Fruit fly (Drosophila melanogaster) whole organism, embryonic: ENCODE data around the gene ac.
A peak's percentile ranks its signal among the peaks of the same experiment; 100 is the strongest.

ENCODE experiments used
- Awh ChIP-seq: fragments of 200-800 bp; sonication (Bioruptor generic); IDR thresholded peaks from 2 replicates; pipeline ENCODE4, ENCODE4 v1.3.6; 2022; ENCODE audit warnings: missing biosample characterization, missing genetic modification characterization
- B-H2 ChIP-seq: fragments of 200-800 bp; sonication (Bioruptor generic); optimal IDR thresholded peaks from 2 replicates; lab custom pipeline; 2018; ENCODE audit warnings: missing biosample characterization, mild to moderate bottlenecking, missing genetic modification characterization
- CG11398 ChIP-seq: fragments of 200-800 bp; sonication (Bioruptor generic); optimal IDR thresholded peaks from 2 replicates; lab custom pipeline; 2016; ENCODE audit warnings: missing biosample characterization, missing genetic modification characterization
- CG11504 ChIP-seq: fragments of 200-800 bp; sonication (Bioruptor generic); optimal IDR thresholded peaks from 3 replicates; lab custom pipeline; 2019; ENCODE audit warnings: missing biosample characterization, mild to moderate bottlenecking, missing genetic modification characterization, moderate library complexity
- CG12219 ChIP-seq: fragments of 200-800 bp; sonication (Bioruptor generic); optimal IDR thresholded peaks from 3 replicates; lab custom pipeline; 2018; ENCODE audit warnings: missing biosample characterization, mild to moderate bottlenecking, missing genetic modification characterization
- CG12391 ChIP-seq: fragments of 200-800 bp; sonication (Bioruptor generic); optimal IDR thresholded peaks from 3 replicates; lab custom pipeline; 2018; ENCODE audit warnings: missing biosample characterization, mild to moderate bottlenecking, missing genetic modification characterization, moderate library complexity
- CG13424 ChIP-seq: fragments of 200-800 bp; sonication (Bioruptor generic); optimal IDR thresholded peaks from 2 replicates; lab custom pipeline; 2019; ENCODE audit warnings: missing biosample characterization, mild to moderate bottlenecking, missing genetic modification characterization, moderate library complexity
- CG13894 ChIP-seq: fragments of 200-800 bp; sonication (Bioruptor generic); optimal IDR thresholded peaks from 3 replicates; lab custom pipeline; 2018; ENCODE audit warnings: missing biosample characterization, mild to moderate bottlenecking, missing genetic modification characterization, moderate library complexity
- CG15514 ChIP-seq: fragments of 200-800 bp; sonication (Bioruptor generic); optimal IDR thresholded peaks from 3 replicates; lab custom pipeline; 2017; ENCODE audit warnings: missing biosample characterization, missing genetic modification characterization, mild to moderate bottlenecking, moderate library complexity, missing genetic modification reagents
- CG15601 ChIP-seq: fragments of 200-800 bp; sonication (Bioruptor generic); optimal IDR thresholded peaks from 3 replicates; lab custom pipeline; 2019; ENCODE audit warnings: missing biosample characterization, mild to moderate bottlenecking, missing genetic modification characterization, moderate library complexity
- CG17359 ChIP-seq: fragments of 200-800 bp; sonication (Bioruptor generic); optimal IDR thresholded peaks from 3 replicates; lab custom pipeline; 2018; ENCODE audit warnings: missing biosample characterization, mild to moderate bottlenecking, missing genetic modification characterization, moderate library complexity
- CG17612 ChIP-seq: fragments of 200-800 bp; sonication (Bioruptor generic); IDR thresholded peaks from 2 replicates; pipeline ENCODE4 v1.3.6; 2022; ENCODE audit warnings: missing biosample characterization, missing genetic modification characterization
- CG17802 ChIP-seq: fragments of 200-800 bp; sonication (Bioruptor generic); optimal IDR thresholded peaks from 2 replicates; lab custom pipeline; 2018; ENCODE audit warnings: missing biosample characterization, mild to moderate bottlenecking, missing genetic modification characterization, moderate library complexity
- CG2199 ChIP-seq: fragments of 200-800 bp; sonication (Bioruptor generic); IDR thresholded peaks from 3 replicates; pipeline ENCODE4 v1.3.6; 2022; ENCODE audit warnings: missing biosample characterization, missing genetic modification characterization
- CG2678 ChIP-seq: fragments of 200-800 bp; sonication (Bioruptor generic); optimal IDR thresholded peaks from 3 replicates; lab custom pipeline; 2019; ENCODE audit warnings: missing biosample characterization, mild to moderate bottlenecking, missing genetic modification characterization, moderate library complexity
- CG3065 ChIP-seq: fragments of 200-800 bp; sonication (Bioruptor generic); optimal IDR thresholded peaks from 2 replicates; lab custom pipeline; 2016; ENCODE audit warnings: missing biosample characterization, missing genetic modification characterization
- CG33557 ChIP-seq: fragments of 200-800 bp; sonication (Bioruptor generic); optimal IDR thresholded peaks from 2 replicates; lab custom pipeline; 2019; ENCODE audit warnings: missing biosample characterization, mild to moderate bottlenecking, missing genetic modification characterization, moderate library complexity
- CG3407 ChIP-seq: fragments of 200-800 bp; sonication (Bioruptor generic); optimal IDR thresholded peaks from 2 replicates; lab custom pipeline; 2018; ENCODE audit warnings: missing biosample characterization, mild to moderate bottlenecking, missing genetic modification characterization
- CG4730 ChIP-seq: fragments of 200-800 bp; sonication (Bioruptor generic); IDR thresholded peaks from 2 replicates; pipeline ENCODE4 v1.3.6; 2022; ENCODE audit warnings: missing biosample characterization, missing genetic modification characterization
- CG4854 ChIP-seq: fragments of 200-800 bp; sonication (Bioruptor generic); optimal IDR thresholded peaks from 2 replicates; lab custom pipeline; 2016; ENCODE audit warnings: missing biosample characterization, missing genetic modification characterization, inconsistent platforms
- CG7556 ChIP-seq: fragments of 200-800 bp; sonication (Bioruptor generic); optimal IDR thresholded peaks from 2 replicates; lab custom pipeline; 2017; ENCODE audit warnings: missing biosample characterization, mild to moderate bottlenecking, missing genetic modification characterization
- CG8290 ChIP-seq, 3 experiments: fragments of 200-800 bp; sonication (Bioruptor generic); optimal IDR thresholded peaks; 2 replicates each; lab custom pipeline; 2016 to 2019; ENCODE audit warnings: missing biosample characterization in 3 of 3, missing genetic modification characterization in 3 of 3, mild to moderate bottlenecking in 2 of 3, moderate library complexity in 1 of 3
- CG8359 ChIP-seq: fragments of 200-800 bp; sonication (Bioruptor generic); optimal IDR thresholded peaks from 2 replicates; lab custom pipeline; 2017; ENCODE audit warnings: missing biosample characterization, mild to moderate bottlenecking, missing genetic modification characterization, borderline replicate concordance
- CHES-1-like ChIP-seq: fragments of 200-800 bp; sonication (Bioruptor generic); optimal IDR thresholded peaks from 2 replicates; lab custom pipeline; 2016; ENCODE audit warnings: missing biosample characterization, missing genetic modification characterization
- Dp ChIP-seq: fragments of 200-800 bp; sonication (Bioruptor generic); optimal IDR thresholded peaks from 2 replicates; lab custom pipeline; 2018; ENCODE audit warnings: missing biosample characterization, mild to moderate bottlenecking, missing genetic modification characterization, moderate library complexity
- Dref ChIP-seq: fragments of 200-800 bp; sonication (Bioruptor generic); IDR thresholded peaks from 2 replicates; pipeline ENCODE4 v1.3.6; 2022; ENCODE audit warnings: missing biosample characterization, missing genetic modification characterization
- E2f1 ChIP-seq: fragments of 200-800 bp; sonication (Bioruptor generic); IDR thresholded peaks from 2 replicates; pipeline ENCODE4 v1.3.6; 2022; ENCODE audit warnings: missing biosample characterization, missing genetic modification characterization
- H2.0 ChIP-seq: fragments of 200-800 bp; sonication (Bioruptor generic); IDR thresholded peaks from 2 replicates; pipeline ENCODE4 v1.3.6; 2022; ENCODE audit warnings: missing biosample characterization, missing genetic modification characterization
- Hmr ChIP-seq: fragments of 200-800 bp; sonication (Bioruptor generic); optimal IDR thresholded peaks from 3 replicates; lab custom pipeline; 2017; ENCODE audit warnings: mild to moderate bottlenecking, missing biosample characterization, missing genetic modification reagents, missing genetic modification characterization
- Hr51 ChIP-seq, 2 experiments: fragments of 200-800 bp; sonication (Bioruptor generic); optimal IDR thresholded peaks; 2 replicates in 1 of 2; 3 replicates in 1 of 2; lab custom pipeline; 2016 to 2018; ENCODE audit warnings: missing biosample characterization in 2 of 2, missing genetic modification characterization in 2 of 2, mild to moderate bottlenecking in 1 of 2, moderate library complexity in 1 of 2
- Med ChIP-seq: fragments of 200-800 bp; sonication (Bioruptor generic); peaks from one replicate; lab custom pipeline; 2016; ENCODE audit warnings: missing biosample characterization, missing genetic modification characterization, mild to moderate bottlenecking, inconsistent platforms, moderate library complexity
- Meics ChIP-seq: fragments of 200-800 bp; sonication (Bioruptor generic); optimal IDR thresholded peaks from 2 replicates; lab custom pipeline; 2017; ENCODE audit warnings: missing biosample characterization, mild to moderate bottlenecking, missing genetic modification characterization
- Nf-YA ChIP-seq: fragments of 200-800 bp; sonication (Bioruptor generic); IDR thresholded peaks from 2 replicates; pipeline ENCODE4 v1.3.6; 2022; ENCODE audit warnings: missing biosample characterization, missing genetic modification characterization
- Nf-YB ChIP-seq: fragments of 200-800 bp; sonication (Bioruptor generic); optimal IDR thresholded peaks from 3 replicates; lab custom pipeline; 2019; ENCODE audit warnings: missing biosample characterization, mild to moderate bottlenecking, missing genetic modification characterization, moderate library complexity
- Rfx ChIP-seq: fragments of 200-800 bp; sonication (Bioruptor generic); IDR thresholded peaks from 2 replicates; pipeline ENCODE4 v1.3.6; 2022; ENCODE audit warnings: missing biosample characterization, missing genetic modification characterization
- Scr ChIP-seq: fragments of 200-800 bp; sonication (Bioruptor generic); IDR thresholded peaks from 2 replicates; pipeline ENCODE4 v1.3.6; 2022; ENCODE audit warnings: missing biosample characterization, missing genetic modification characterization; ENCODE audit not compliant: partially characterized antibody
- Vsx1 ChIP-seq: fragments of 200-800 bp; sonication (Bioruptor generic); optimal IDR thresholded peaks from 2 replicates; lab custom pipeline; 2017; ENCODE audit warnings: missing biosample characterization, mild to moderate bottlenecking, missing genetic modification characterization, missing genetic modification reagents
- bab2 ChIP-seq: fragments of 200-800 bp; sonication (Bioruptor generic); optimal IDR thresholded peaks from 2 replicates; lab custom pipeline; 2016; ENCODE audit warnings: missing biosample characterization, missing genetic modification characterization
- cg ChIP-seq: fragments of 200-800 bp; sonication (Bioruptor generic); optimal IDR thresholded peaks from 3 replicates; lab custom pipeline; 2019; ENCODE audit warnings: missing biosample characterization, mild to moderate bottlenecking, missing genetic modification characterization, moderate library complexity
- chif ChIP-seq, 2 experiments: fragments of 200-800 bp; sonication (Bioruptor generic); optimal IDR thresholded peaks; 3 replicates each; lab custom pipeline; 2016; ENCODE audit warnings: missing biosample characterization in 2 of 2, missing genetic modification characterization in 2 of 2
- dan ChIP-seq: fragments of 200-800 bp; sonication (Bioruptor generic); IDR thresholded peaks from 2 replicates; pipeline ENCODE4 v1.3.6; 2022; ENCODE audit warnings: missing biosample characterization, missing genetic modification characterization
- danr ChIP-seq: fragments of 200-800 bp; sonication (Bioruptor generic); IDR thresholded peaks from 2 replicates; pipeline ENCODE4 v1.3.6; 2022; ENCODE audit warnings: missing biosample characterization, missing genetic modification characterization
- dmrt99B ChIP-seq: fragments of 200-800 bp; sonication (Bioruptor generic); optimal IDR thresholded peaks from 2 replicates; lab custom pipeline; 2018; ENCODE audit warnings: missing biosample characterization, mild to moderate bottlenecking, missing genetic modification characterization, moderate library complexity
- jigr1 ChIP-seq: fragments of 200-800 bp; sonication (Bioruptor generic); IDR thresholded peaks from 3 replicates; pipeline ENCODE4 v1.3.6; 2022; ENCODE audit warnings: missing biosample characterization, missing genetic modification characterization
- p53 ChIP-seq: fragments of 200-800 bp; sonication (Bioruptor generic); optimal IDR thresholded peaks from 2 replicates; lab custom pipeline; 2016; ENCODE audit warnings: missing biosample characterization, missing genetic modification characterization
- phol ChIP-seq: fragments of 200-800 bp; sonication (Bioruptor generic); optimal IDR thresholded peaks from 3 replicates; lab custom pipeline; 2018; ENCODE audit warnings: missing biosample characterization, mild to moderate bottlenecking, missing genetic modification characterization, moderate library complexity
- sr ChIP-seq: fragments of 200-800 bp; sonication (Bioruptor generic); IDR thresholded peaks from 3 replicates; pipeline ENCODE4 v1.3.6; 2022; ENCODE audit warnings: missing biosample characterization, missing genetic modification characterization
- vnd ChIP-seq: fragments of 200-800 bp; sonication (Bioruptor generic); IDR thresholded peaks from 3 replicates; pipeline ENCODE4 v1.3.6; 2022; ENCODE audit warnings: missing biosample characterization, missing genetic modification characterization; ENCODE audit not compliant: partially characterized antibody
- wdn ChIP-seq: fragments of 200-800 bp; sonication (Bioruptor generic); IDR thresholded peaks from 2 replicates; pipeline ENCODE4 v1.3.6; 2022; ENCODE audit warnings: missing biosample characterization, missing genetic modification characterization

Gene ac

dm6 chrX:342422-343169 lies 27.2 kb upstream of the ac start (continued):
- no peak for TF ChIP-seq Nf-YB (GFP tag; lab: Kevin White, UChicago)
- TF ChIP-seq danr: no peak
- no peak for TF ChIP-seq Nf-YA (GFP tag; lab: Robert Waterston, UW)
- no peak for TF ChIP-seq sr (GFP tag; lab: Robert Waterston, UW)
- no peak for TF ChIP-seq cg
- peak; percentile 22 for TF ChIP-seq CG2678 (tag; lab: Kevin White, UChicago)
- TF ChIP-seq chif (GFP tag; optimal IDR thresholded peaks at IDR 0.05; lab: Kevin White, UChicago): no peak
- no peak for TF ChIP-seq CG3407 (GFP tag; lab: Kevin White, UChicago)
- no peak for TF ChIP-seq jigr1 (GFP tag; lab: Robert Waterston, UW)
- TF ChIP-seq CG2199 (GFP tag; lab: Robert Waterston, UW): no peak
- no peak for TF ChIP-seq Dp (GFP tag; lab: Kevin White, UChicago)
- TF ChIP-seq CG11504 (tag; lab: Kevin White, UChicago): peak; percentile 57
- TF ChIP-seq Hmr (GFP tag; lab: Kevin White, UChicago): no peak
- peak; percentile 3 for TF ChIP-seq phol (tag; lab: Kevin White, UChicago)
- no peak for TF ChIP-seq CG12219
- peak in 1 of 2 experiments; percentile 77 for TF ChIP-seq Hr51 (GFP tag; optimal IDR thresholded peaks at IDR 0.05; lab: Kevin White, UChicago)
- no peak for TF ChIP-seq CG13894
- TF ChIP-seq dan (GFP tag; lab: Robert Waterston, UW): no peak
- TF ChIP-seq CG8290 (GFP tag; optimal IDR thresholded peaks at IDR 0.05; lab: Kevin White, UChicago): no peak
- TF ChIP-seq CG8290 (tag; optimal IDR thresholded peaks at IDR 0.05; lab: Kevin White, UChicago): no peak
- no peak for TF ChIP-seq CG3065 (GFP tag; lab: Kevin White, UChicago)
- TF ChIP-seq Scr (GFP tag; lab: Robert Waterston, UW): no peak
- peak; percentile 9 for TF ChIP-seq CG7556 (GFP tag; lab: Kevin White, UChicago)
- TF ChIP-seq CG17612 (GFP tag; lab: Robert Waterston, UW): no peak
- no peak for TF ChIP-seq B-H2 (GFP tag; lab: Kevin White, UChicago)
- peak; percentile 15 for TF ChIP-seq CG17359 (tag; lab: Kevin White, UChicago)
- no peak for TF ChIP-seq Med (GFP tag; lab: Kevin White, UChicago)
- TF ChIP-seq CG11398: no peak
- no peak for TF ChIP-seq Dref (GFP tag; lab: Robert Waterston, UW)
- no peak for TF ChIP-seq Meics (GFP tag; lab: Kevin White, UChicago)
- no peak for TF ChIP-seq vnd
- TF ChIP-seq CG15601: no peak
- TF ChIP-seq E2f1 (GFP tag; lab: Robert Waterston, UW): no peak
- TF ChIP-seq CG4730 (GFP tag; lab: Robert Waterston, UW): no peak
- TF ChIP-seq bab2 (GFP tag; lab: Kevin White, UChicago): no peak
- no peak for TF ChIP-seq wdn
- no peak for TF ChIP-seq p53 (GFP tag; lab: Kevin White, UChicago)
- TF ChIP-seq CG13424: peak; percentile 6
- no peak for TF ChIP-seq CG33557 (GFP tag; lab: Kevin White, UChicago)
- TF ChIP-seq dmrt99B (tag; lab: Kevin White, UChicago): peak; percentile 67
- TF ChIP-seq H2.0 (GFP tag; lab: Robert Waterston, UW): no peak
- no peak for TF ChIP-seq CG8359 (GFP tag; lab: Kevin White, UChicago)
- no peak for TF ChIP-seq Awh (GFP tag; lab: Robert Waterston, UW)
- TF ChIP-seq CG15514 (GFP tag; lab: Kevin White, UChicago): no peak
- TF ChIP-seq CG17802 (tag; lab: Kevin White, UChicago): no peak
- TF ChIP-seq CG12391 (tag; lab: Kevin White, UChicago): no peak
- no peak for TF ChIP-seq CG4854 (GFP tag; lab: Kevin White, UChicago)
- TF ChIP-seq CHES-1-like (GFP tag; lab: Kevin White, UChicago): no peak
- no peak for TF ChIP-seq Vsx1 (GFP tag; lab: Kevin White, UChicago)
- no peak for TF ChIP-seq Rfx
